Fruit fly (Drosophila melanogaster): ENCODE results near the gene Srrm234.

The Srrm234 gene

DNA sequence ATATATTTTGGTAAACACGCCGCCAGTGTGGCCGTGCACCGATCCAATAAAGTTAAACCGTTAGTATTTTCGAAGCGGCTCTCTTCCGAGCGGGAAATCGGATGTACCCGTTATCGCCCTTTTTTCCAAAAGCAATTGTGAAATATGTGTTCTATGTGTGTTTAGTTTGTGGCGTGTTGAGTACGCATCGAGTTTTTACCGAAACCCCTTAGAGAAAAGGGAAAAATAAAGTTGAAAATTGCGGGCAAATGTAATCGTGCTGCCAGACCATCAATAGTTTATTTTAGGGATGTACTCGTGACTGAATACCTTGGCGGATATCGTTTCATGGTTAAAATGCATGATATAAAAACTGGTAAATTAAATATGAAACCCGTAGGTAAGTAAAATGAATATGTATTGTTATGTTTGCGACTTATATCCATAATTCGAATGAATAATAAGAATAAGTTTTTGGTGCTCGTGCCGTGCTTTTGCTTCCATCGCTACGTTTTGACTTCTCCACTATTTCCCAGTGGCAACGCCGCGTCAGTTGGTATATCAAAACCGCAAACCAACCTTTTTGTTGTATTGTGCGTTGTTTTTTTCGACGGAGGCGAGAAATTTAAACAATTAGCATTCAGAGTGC lies 25.6 kb downstream of the Srrm234 start, which contains the start of the genes Mettl2 and Bgb (continued):
- TF ChIP-seq CG7368 (GFP tag; optimal IDR thresholded peaks at IDR 0.05) (peak; percentile 40), CG16779 (tag; optimal IDR thresholded peaks at IDR 0.05) (no peak), CG3032 (tag; optimal IDR thresholded peaks at IDR 0.05) (peak; percentile 81), Gug (GFP tag; IDR thresholded peaks at IDR 0.05) (peak; percentile 68; the same call in 1 of the 2 replicates), spab (GFP tag; optimal IDR thresholded peaks at IDR 0.05) (no peak), topi (GFP tag; optimal IDR thresholded peaks at IDR 0.05) (peak; percentile 80), fkh (GFP tag; optimal IDR thresholded peaks at IDR 0.05) (no peak), CG4318 (GFP tag; optimal IDR thresholded peaks at IDR 0.05) (no peak), Eip78C (GFP tag) (no peak), CG8119 (GFP tag; IDR thresholded peaks at IDR 0.05) (peak; percentile 53), CG6163 (GFP tag; IDR thresholded peaks at IDR 0.05) (peak; percentile 83), Sox102F (GFP tag; optimal IDR thresholded peaks at IDR 0.05) (no peak), CG11902 (GFP tag; optimal IDR thresholded peaks at IDR 0.05) (peak; percentile 79), CG11762 (GFP tag; optimal IDR thresholded peaks at IDR 0.05; ENCODE audit: insufficient read depth) (peak; percentile 35), OdsH (GFP tag; optimal IDR thresholded peaks at IDR 0.05) (no peak)

DNA sequence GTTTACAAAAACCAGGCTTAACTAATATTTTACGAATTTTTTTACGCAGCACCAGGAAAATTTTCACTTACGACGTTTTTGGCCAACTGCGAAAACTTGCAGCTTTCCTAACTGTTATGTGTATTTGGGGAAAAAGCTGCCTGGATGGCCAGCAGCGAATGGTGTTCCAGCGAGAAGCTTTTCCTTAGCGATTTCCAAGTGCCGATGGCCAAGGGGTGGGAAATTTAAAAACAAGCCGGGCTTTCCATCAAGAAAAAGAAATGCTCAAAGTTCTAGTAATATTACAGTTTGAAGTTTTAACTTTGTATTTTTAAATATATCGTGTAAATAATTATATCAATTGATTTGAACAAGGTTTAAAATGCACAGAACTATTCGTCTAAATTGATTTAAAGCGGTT lies 27.2 kb downstream of the Srrm234 start, which contains the start of gene nSyb:
nSyb (minus strand) TSS at position 101 of the 400 bp plus-strand sequence.
- TF ChIP-seq cyc (GFP tag; optimal IDR thresholded peaks at IDR 0.05) = no peak
- TF ChIP-seq Ets21C (GFP tag; optimal IDR thresholded peaks at IDR 0.05) = no peak
- TF ChIP-seq salr (GFP tag; optimal IDR thresholded peaks at IDR 0.05) = no peak
- TF ChIP-seq svp (GFP tag) = no peak
- TF ChIP-seq CG9139 (GFP tag; optimal IDR thresholded peaks at IDR 0.05) = no peak
- no peak for TF ChIP-seq Eip75B (GFP tag; optimal IDR thresholded peaks at IDR 0.05)
- TF ChIP-seq vri (GFP tag; optimal IDR thresholded peaks at IDR 0.05) = no peak
- no peak for TF ChIP-seq CG8632 (GFP tag; optimal IDR thresholded peaks at IDR 0.05)
- no peak for TF ChIP-seq CG7368 (GFP tag; optimal IDR thresholded peaks at IDR 0.05)
- TF ChIP-seq CG8319 (GFP tag; optimal IDR thresholded peaks at IDR 0.05) = no peak

DNA sequence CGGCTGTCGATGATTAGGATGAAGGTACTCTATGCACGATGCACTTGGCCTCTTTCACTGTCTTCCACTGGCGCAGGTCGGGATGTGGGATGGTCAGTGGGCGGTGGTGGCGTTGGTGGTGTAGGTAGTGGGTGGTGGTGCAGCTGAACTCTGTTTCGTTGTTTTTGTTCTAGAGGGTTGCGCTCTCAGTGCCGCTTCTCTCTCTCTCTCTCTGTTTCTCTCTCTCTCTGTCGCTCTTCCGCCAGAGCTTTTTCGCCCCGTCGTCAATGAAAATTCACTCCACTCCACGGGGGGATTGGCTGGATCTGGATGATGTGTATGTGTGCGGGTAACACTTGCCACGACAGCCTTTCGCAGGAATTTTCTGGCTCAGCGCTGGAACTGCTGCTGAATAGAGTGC lies 28.0 kb downstream of the Srrm234 start:
- no peak for TF ChIP-seq Ets96B (tag; optimal IDR thresholded peaks at IDR 0.05)
- no peak for TF ChIP-seq CG34406 (GFP tag; optimal IDR thresholded peaks at IDR 0.05)
- no peak for TF ChIP-seq fd85E (GFP tag; optimal IDR thresholded peaks at IDR 0.05)
- TF ChIP-seq fkh (GFP tag; optimal IDR thresholded peaks at IDR 0.05) = no peak
- TF ChIP-seq ss (GFP tag; optimal IDR thresholded peaks at IDR 0.05) = no peak
- TF ChIP-seq CG16779 (tag; optimal IDR thresholded peaks at IDR 0.05) = no peak
- no peak for TF ChIP-seq Hr39 (GFP tag; optimal IDR thresholded peaks at IDR 0.05)
- no peak for TF ChIP-seq dac (GFP tag; optimal IDR thresholded peaks at IDR 0.05)
- no peak for TF ChIP-seq salr (GFP tag; optimal IDR thresholded peaks at IDR 0.05)
- no peak for TF ChIP-seq topi (GFP tag; optimal IDR thresholded peaks at IDR 0.05)
- TF ChIP-seq esn (GFP tag; optimal IDR thresholded peaks at IDR 0.05) = no peak
- TF ChIP-seq CG10631 (GFP tag; optimal IDR thresholded peaks at IDR 0.05) = no peak
- TF ChIP-seq CG8119 (GFP tag; IDR thresholded peaks at IDR 0.05) = no peak
- TF ChIP-seq CG6808 (GFP tag; optimal IDR thresholded peaks at IDR 0.05) = no peak
- no peak for TF ChIP-seq CG3919 (GFP tag; optimal IDR thresholded peaks at IDR 0.05)
- TF ChIP-seq CG9139 (GFP tag; optimal IDR thresholded peaks at IDR 0.05) = no peak

DNA sequence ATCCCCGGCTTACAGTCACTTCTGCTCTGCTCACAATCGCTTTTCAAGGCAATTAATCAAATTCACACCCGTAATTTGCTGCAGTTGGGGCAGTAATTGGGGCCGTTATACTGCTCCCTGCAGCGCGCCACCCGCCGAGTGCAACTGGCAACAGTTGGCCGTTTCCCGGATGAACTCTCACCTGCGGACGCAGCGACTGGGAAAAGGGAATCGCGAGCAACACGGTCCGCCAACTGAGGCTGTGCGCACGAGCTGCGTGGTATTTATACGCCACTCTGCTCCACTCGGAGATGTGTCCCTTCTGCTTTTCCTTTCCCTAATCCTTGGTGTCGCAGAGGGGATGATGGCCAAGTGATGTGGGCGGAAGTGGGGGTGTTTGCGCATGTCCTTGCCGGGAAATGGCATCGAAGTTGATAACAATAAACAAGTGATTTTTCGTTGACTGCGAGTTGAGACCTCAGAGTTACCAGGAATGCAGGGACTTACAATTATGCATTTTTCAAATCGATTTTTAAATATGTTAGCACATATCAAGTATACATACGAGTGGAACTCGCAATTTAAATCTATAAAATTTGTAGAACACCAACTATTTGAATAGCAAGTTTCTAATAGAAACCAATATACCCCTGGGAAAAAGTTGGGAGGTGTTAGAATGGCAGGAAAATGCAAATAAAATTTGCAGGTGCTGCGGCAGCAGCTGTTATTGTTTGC lies 35.6 kb downstream of the Srrm234 start, which contains the start of gene GC:
GC (minus strand) TSS at position 238 of the 714 bp plus-strand sequence.
- TF ChIP-seq CG7368 (GFP tag; optimal IDR thresholded peaks at IDR 0.05) (no peak), CG16779 (tag; optimal IDR thresholded peaks at IDR 0.05) (no peak), svp (GFP tag) (no peak), Sox102F (GFP tag; optimal IDR thresholded peaks at IDR 0.05) (peak; percentile 19), Blimp-1 (GFP tag; optimal IDR thresholded peaks at IDR 0.05) (no peak), salr (GFP tag; optimal IDR thresholded peaks at IDR 0.05) (no peak), Sox15 (GFP tag; optimal IDR thresholded peaks at IDR 0.05) (no peak), fd85E (GFP tag; optimal IDR thresholded peaks at IDR 0.05) (no peak), Lpt (GFP tag; optimal IDR thresholded peaks at IDR 0.05) (no peak), lz (GFP tag; optimal IDR thresholded peaks at IDR 0.05) (peak; percentile 9), achi (GFP tag; optimal IDR thresholded peaks at IDR 0.05) (no peak), cyc (GFP tag; optimal IDR thresholded peaks at IDR 0.05) (no peak), Smox (GFP tag; optimal IDR thresholded peaks at IDR 0.05) (peak; percentile 34), CG10669 (GFP tag; optimal IDR thresholded peaks at IDR 0.05) (no peak), CG6854 (GFP tag; optimal IDR thresholded peaks at IDR 0.05) (no peak), CG6808 (GFP tag; optimal IDR thresholded peaks at IDR 0.05) (no peak), CG3919 (GFP tag; optimal IDR thresholded peaks at IDR 0.05) (no peak), net (GFP tag; optimal IDR thresholded peaks at IDR 0.05) (peak; percentile 16), CG1621 (tag; optimal IDR thresholded peaks at IDR 0.05) (no peak)
